Worm (Caenorhabditis elegans): Measurements from ENCODE around the gene C49C3.4.

DNA sequence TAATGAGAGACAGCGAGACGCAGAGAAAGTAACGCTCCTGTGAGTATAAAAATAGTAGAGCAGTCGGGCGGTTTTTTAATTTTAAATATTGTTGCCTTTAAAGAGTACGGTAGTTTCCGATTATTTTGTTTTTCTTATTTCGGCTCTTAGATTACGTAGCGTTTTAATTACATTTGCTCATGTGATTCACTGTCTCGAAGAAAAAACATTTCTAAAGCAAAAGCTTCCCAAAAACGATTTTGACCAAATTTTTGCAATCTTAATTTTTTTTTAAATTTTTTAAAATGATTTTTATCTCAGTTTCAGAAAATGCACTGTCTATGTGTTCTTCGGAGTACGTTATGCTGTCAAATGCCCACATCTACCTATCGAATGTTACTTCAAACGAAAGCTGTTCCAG, 55.5 kb downstream of the C49C3.4 start, which contains the start of gene haf-1:
- TF ChIP-seq egl-27 (tag; optimal IDR thresholded peaks at IDR 0.05) (no peak), nhr-76 (tag; optimal IDR thresholded peaks at IDR 0.05) (no peak), unc-86 (tag; optimal IDR thresholded peaks at IDR 0.05) (no peak), snpc-4 (tag; optimal IDR thresholded peaks at IDR 0.05) (no peak), sptf-1 (tag; optimal IDR thresholded peaks at IDR 0.05) (no peak), zag-1 (tag; optimal IDR thresholded peaks at IDR 0.05) (no peak), ama-1 (optimal IDR thresholded peaks at IDR 0.05) (no peak), skn-1 (tag; optimal IDR thresholded peaks at IDR 0.05) (no peak), elt-2 (tag; optimal IDR thresholded peaks at IDR 0.05) (no peak), ztf-11 (tag; optimal IDR thresholded peaks at IDR 0.05) (no peak), lin-39 (tag; optimal IDR thresholded peaks at IDR 0.05) (no peak), mdl-1 (tag; optimal IDR thresholded peaks at IDR 0.05) (no peak)
